Fruit fly (Drosophila melanogaster): ENCODE results near the gene CG2006.

Gene CG2006

dm6 chr3R:29508551-29509266 lies 19.4 kb downstream of the CG2006 start:
- TF ChIP-seq Hr83 (GFP tag; optimal IDR thresholded peaks at IDR 0.05; ENCODE audit: poor library complexity, severe bottlenecking) (no peak), dmrt93B (GFP tag; optimal IDR thresholded peaks at IDR 0.05) (no peak), Dif (GFP tag; optimal IDR thresholded peaks at IDR 0.05; ENCODE audit: partially characterized antibody) (no peak), CG32264 (GFP tag; optimal IDR thresholded peaks at IDR 0.05) (no peak), sage (GFP tag; optimal IDR thresholded peaks at IDR 0.05) (no peak), Hr78 (GFP tag; optimal IDR thresholded peaks at IDR 0.05) (no peak), fru (GFP tag; optimal IDR thresholded peaks at IDR 0.05) (no peak), dl (GFP tag; optimal IDR thresholded peaks at IDR 0.05; ENCODE audit: insufficient read depth in 1 of 2, partially characterized antibody in 2 of 2) (no peak), foxo (GFP tag; optimal IDR thresholded peaks at IDR 0.05) (no peak), tai (GFP tag; optimal IDR thresholded peaks at IDR 0.05) (no peak), HLH106 (tag; optimal IDR thresholded peaks at IDR 0.05) (no peak)

- TF ChIP-seq Vsx2 (GFP tag; optimal IDR thresholded peaks at IDR 0.05; ENCODE audit: partially characterized antibody) (no peak), usp (GFP tag; optimal IDR thresholded peaks at IDR 0.05) (no peak), psq (GFP tag; optimal IDR thresholded peaks at IDR 0.05) (no peak), dsf (GFP tag; optimal IDR thresholded peaks at IDR 0.05; ENCODE audit: borderline replicate concordance) (no peak), Mio (GFP tag; optimal IDR thresholded peaks at IDR 0.05) (no peak), rgr (GFP tag; optimal IDR thresholded peaks at IDR 0.05) (no peak), CG9705 (GFP tag; optimal IDR thresholded peaks at IDR 0.05) (no peak), sv (GFP tag; optimal IDR thresholded peaks at IDR 0.05) (no peak), GATAd (GFP tag; optimal IDR thresholded peaks at IDR 0.05) (no peak), jim (GFP tag; optimal IDR thresholded peaks at IDR 0.05) (no peak), woc (GFP tag; optimal IDR thresholded peaks at IDR 0.05) (no peak), Dfd (GFP tag; optimal IDR thresholded peaks at IDR 0.05) (no peak), tai (GFP tag; optimal IDR thresholded peaks at IDR 0.05) (no peak), lola (GFP tag; optimal IDR thresholded peaks at IDR 0.05) (no peak), N (GFP tag; optimal IDR thresholded peaks at IDR 0.05) (no peak), CrebA (GFP tag; optimal IDR thresholded peaks at IDR 0.05; ENCODE audit: borderline replicate concordance) (no peak), OdsH (GFP tag; optimal IDR thresholded peaks at IDR 0.05) (no peak), Sp1 (GFP tag; optimal IDR thresholded peaks at IDR 0.05) (no peak), Jra (GFP tag; optimal IDR thresholded peaks at IDR 0.05) (no peak), ey (GFP tag; optimal IDR thresholded peaks at IDR 0.05) (no peak)
Measured at dm6 chr3R:29511472-29511871, 22.2 kb downstream of the CG2006 start.

DNA sequence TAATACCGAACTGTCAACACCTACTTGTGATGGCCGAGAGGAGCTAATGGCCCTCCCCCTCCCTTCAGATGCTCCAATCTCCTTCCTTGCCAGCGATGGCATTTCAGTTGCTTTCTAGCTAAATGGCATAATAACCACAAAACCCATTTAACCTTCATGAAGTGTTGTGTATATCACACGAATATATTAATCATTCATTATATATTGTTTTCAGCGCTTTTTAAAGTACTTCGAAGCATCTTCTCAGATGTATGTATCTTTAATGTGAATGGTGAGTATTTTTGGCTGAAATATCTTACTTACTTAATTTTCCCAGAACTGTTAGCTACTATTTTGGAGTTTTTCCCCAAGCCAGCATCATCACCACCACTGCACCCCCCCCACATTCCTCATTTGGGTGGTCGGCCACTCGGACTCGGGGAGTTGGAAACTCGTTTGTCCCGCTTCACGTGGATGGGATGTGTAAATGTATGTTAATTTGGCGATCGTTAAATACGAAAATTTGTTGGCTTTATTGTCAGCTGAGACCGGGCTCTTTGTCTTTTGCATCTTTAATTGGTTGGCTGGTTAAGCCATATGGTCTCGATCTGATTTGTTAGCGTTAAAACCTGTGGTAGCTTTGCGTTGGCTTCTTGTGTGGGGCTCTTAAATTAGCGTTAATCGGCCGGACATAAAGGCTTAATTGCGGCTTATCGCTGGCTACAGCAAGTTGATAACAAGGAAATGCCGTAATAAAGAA lies 23.2 kb downstream of the CG2006 start:
- TF ChIP-seq Myc (optimal IDR thresholded peaks at IDR 0.05), result peak; percentile 47
- TF ChIP-seq h (GFP tag; optimal IDR thresholded peaks at IDR 0.05), result no peak

- TF ChIP-seq Rel (GFP tag; optimal IDR thresholded peaks at IDR 0.05), result no peak
- no peak for TF ChIP-seq Rel (tag; optimal IDR thresholded peaks at IDR 0.05)
- no peak for TF ChIP-seq Dfd (GFP tag; optimal IDR thresholded peaks at IDR 0.05)
- no peak for TF ChIP-seq CG32264 (GFP tag; optimal IDR thresholded peaks at IDR 0.05)
- no peak for TF ChIP-seq Jra (GFP tag; optimal IDR thresholded peaks at IDR 0.05)
- TF ChIP-seq Sp1 (GFP tag; optimal IDR thresholded peaks at IDR 0.05), result no peak
- no peak for TF ChIP-seq GATAd (GFP tag; optimal IDR thresholded peaks at IDR 0.05)
- TF ChIP-seq tai (GFP tag; optimal IDR thresholded peaks at IDR 0.05), result no peak
- no peak for TF ChIP-seq sv (GFP tag; optimal IDR thresholded peaks at IDR 0.05)
- TF ChIP-seq Vsx2 (GFP tag; optimal IDR thresholded peaks at IDR 0.05; ENCODE audit: partially characterized antibody), result no peak
- TF ChIP-seq Abd-B (GFP tag; optimal IDR thresholded peaks at IDR 0.05), result no peak
- no peak for TF ChIP-seq ey (GFP tag; optimal IDR thresholded peaks at IDR 0.05)
- no peak for TF ChIP-seq dmrt93B (GFP tag; optimal IDR thresholded peaks at IDR 0.05)
- TF ChIP-seq CrebA (GFP tag; optimal IDR thresholded peaks at IDR 0.05; ENCODE audit: borderline replicate concordance), result no peak
Measured at dm6 chr3R:29515417-29515816, 26.1 kb downstream of the CG2006 start, which contains the start of gene ND-20L. ND-20L (plus strand) TSS chr3R:29515717.
